Worm (Caenorhabditis elegans) whole organism, L3 larva: ENCODE data around the gene srh-299.

Experiments
- R02D3.7 ChIP-seq: fragments of 150-350 bp; optimal IDR thresholded peaks from 2 replicates; lab custom pipeline; 2014; ENCODE audit warnings: missing biosample characterization, missing genetic modification characterization
- ceh-16 ChIP-seq: sonication (generic microtip); optimal IDR thresholded peaks from 2 replicates; lab custom pipeline; 2017; ENCODE audit warnings: missing biosample characterization, missing genetic modification characterization
- ceh-82 ChIP-seq: fragments of 150-350 bp; optimal IDR thresholded peaks from 2 replicates; lab custom pipeline; 2014; ENCODE audit warnings: missing biosample characterization, missing genetic modification characterization
- egl-27 ChIP-seq: sonication (generic microtip); optimal IDR thresholded peaks from 4 replicates; lab custom pipeline; 2017; ENCODE audit warnings: missing biosample characterization, missing genetic modification reagents, missing genetic modification characterization
- elt-1 ChIP-seq: fragments of 150-350 bp; optimal IDR thresholded peaks from 2 replicates; lab custom pipeline; 2014; ENCODE audit warnings: missing biosample characterization, missing genetic modification characterization
- elt-2 ChIP-seq: sonication (generic microtip); optimal IDR thresholded peaks from 2 replicates; lab custom pipeline; 2016; ENCODE audit warnings: missing genetic modification reagents, mild to moderate bottlenecking, missing genetic modification characterization, missing compliant biosample characterization
- fkh-10 ChIP-seq: sonication (generic microtip); optimal IDR thresholded peaks from 2 replicates; lab custom pipeline; 2017; ENCODE audit warnings: missing biosample characterization, missing genetic modification reagents, missing genetic modification characterization
- fkh-2 ChIP-seq: fragments of 150-350 bp; optimal IDR thresholded peaks from 2 replicates; lab custom pipeline; 2014; ENCODE audit warnings: missing biosample characterization, missing genetic modification reagents, missing genetic modification characterization
- fos-1 ChIP-seq: fragments of 150-350 bp; optimal IDR thresholded peaks from 2 replicates; lab custom pipeline; 2014; ENCODE audit warnings: missing biosample characterization, missing genetic modification characterization
- lin-15B ChIP-seq: fragments of 150-350 bp; optimal IDR thresholded peaks from 2 replicates; lab custom pipeline; 2014; ENCODE audit warnings: missing biosample characterization, missing genetic modification characterization
- lin-39 ChIP-seq: fragments of 150-350 bp; optimal IDR thresholded peaks from 2 replicates; lab custom pipeline; 2018; ENCODE audit warnings: missing biosample characterization, missing genetic modification reagents, missing genetic modification characterization
- mdl-1 ChIP-seq: fragments of 150-350 bp; optimal IDR thresholded peaks from 2 replicates; lab custom pipeline; 2014; ENCODE audit warnings: missing biosample characterization, missing genetic modification characterization
- nfya-1 ChIP-seq: sonication (generic microtip); optimal IDR thresholded peaks from 2 replicates; lab custom pipeline; 2017; ENCODE audit warnings: missing genetic modification characterization, mild to moderate bottlenecking, missing compliant biosample characterization, antibody characterized with exemption, moderate library complexity; ENCODE audit not compliant: insufficient read depth
- nhr-12 ChIP-seq: fragments of 150-350 bp; optimal IDR thresholded peaks from 2 replicates; lab custom pipeline; 2014; ENCODE audit warnings: missing biosample characterization, missing genetic modification characterization
- nhr-237 ChIP-seq: fragments of 150-350 bp; optimal IDR thresholded peaks from 2 replicates; lab custom pipeline; 2014; ENCODE audit warnings: missing biosample characterization, missing genetic modification characterization
- nhr-43 ChIP-seq: sonication (generic microtip); optimal IDR thresholded peaks from 2 replicates; lab custom pipeline; 2016; ENCODE audit warnings: mild to moderate bottlenecking, missing genetic modification characterization, missing compliant biosample characterization; ENCODE audit not compliant: poor library complexity, severe bottlenecking
- nhr-67 ChIP-seq: fragments of 150-350 bp; optimal IDR thresholded peaks from 2 replicates; lab custom pipeline; 2014; ENCODE audit warnings: missing biosample characterization, missing genetic modification characterization
- nhr-77 ChIP-seq: fragments of 150-350 bp; optimal IDR thresholded peaks from 2 replicates; lab custom pipeline; 2014; ENCODE audit warnings: missing biosample characterization, missing genetic modification characterization
- skn-1 ChIP-seq: fragments of 150-350 bp; optimal IDR thresholded peaks from 2 replicates; lab custom pipeline; 2014; ENCODE audit warnings: missing biosample characterization, missing genetic modification characterization
- unc-62 ChIP-seq: fragments of 150-350 bp; sonication (generic microtip); optimal IDR thresholded peaks from 4 replicates; lab custom pipeline; 2014; ENCODE audit warnings: missing biosample characterization, missing genetic modification reagents, missing genetic modification characterization
- zag-1 ChIP-seq: fragments of 150-350 bp; optimal IDR thresholded peaks from 2 replicates; lab custom pipeline; 2014; ENCODE audit warnings: missing biosample characterization, missing genetic modification characterization

Gene srh-299

ce11 chrV:15912677-15913076 lies 49.5 kb downstream of the srh-299 start:
- no peak for TF ChIP-seq egl-27 (tag; lab: Kevin White, UChicago)
- no peak for TF ChIP-seq skn-1 (tag; lab: Kevin White, UChicago)
- TF ChIP-seq nhr-67 (tag; lab: Kevin White, UChicago), result no peak
- no peak for TF ChIP-seq unc-62 (GFP tag; lab: Kevin White, UChicago)
- TF ChIP-seq ceh-82 (tag; lab: Kevin White, UChicago), result no peak
- TF ChIP-seq ceh-16 (tag; lab: Kevin White, UChicago), result no peak
- TF ChIP-seq nhr-12, result no peak

ce11 chrV:15913714-15914113 lies 50.6 kb downstream of the srh-299 start, which contains the start of gene F35E8.7:
F35E8.7 (plus strand) TSS chrV:15914014.
- TF ChIP-seq nhr-77 (no peak), elt-2 (tag; lab: Kevin White, UChicago) (no peak), nhr-67 (tag; lab: Kevin White, UChicago) (no peak), fkh-2 (tag; lab: Kevin White, UChicago) (no peak), elt-1 (tag; lab: Kevin White, UChicago) (no peak), skn-1 (tag; lab: Kevin White, UChicago) (no peak), nhr-43 (tag; lab: Kevin White, UChicago) (no peak), mdl-1 (tag; lab: Kevin White, UChicago) (no peak), lin-39 (tag; lab: Kevin White, UChicago) (no peak), lin-15B (tag; lab: Kevin White, UChicago) (no peak), zag-1 (no peak), ceh-16 (tag; lab: Kevin White, UChicago) (no peak), nfya-1 (tag; lab: Kevin White, UChicago) (no peak), nhr-237 (tag; lab: Kevin White, UChicago) (no peak), fos-1 (tag; lab: Kevin White, UChicago) (no peak), ceh-82 (tag; lab: Kevin White, UChicago) (no peak), R02D3.7 (tag; lab: Kevin White, UChicago) (no peak), fkh-10 (no peak)
